Fruit fly (Drosophila melanogaster): ENCODE results near the gene Hex-A.
A peak's percentile ranks its signal among the peaks of the same experiment; 100 is the strongest.

Gene Hex-A

dm6 chrX:9600083-9600817, 14.8 kb downstream of the Hex-A start (continued):
- TF ChIP-seq tll (GFP tag; optimal IDR thresholded peaks at IDR 0.05) (no peak), row (GFP tag; IDR thresholded peaks at IDR 0.05) (peak; percentile 80)

dm6 chrX:9600818-9601732, 15.6 kb downstream of the Hex-A start, which contains the start of gene Gga:
Gga (plus strand) TSS chrX:9601030.
- TF ChIP-seq CoRest (tag; optimal IDR thresholded peaks at IDR 0.05): peak; percentile 7
- TF ChIP-seq CG16779 (GFP tag; IDR thresholded peaks at IDR 0.05): no peak
- peak; percentile 19 for TF ChIP-seq sd (tag; optimal IDR thresholded peaks at IDR 0.05)
- no peak for TF ChIP-seq Stat92E (GFP tag; optimal IDR thresholded peaks at IDR 0.05)
- peak; percentile 59 for TF ChIP-seq Lhr (GFP tag; optimal IDR thresholded peaks at IDR 0.05)
- TF ChIP-seq CG8765 (GFP tag; IDR thresholded peaks at IDR 0.05): no peak
- TF ChIP-seq CG12391 (tag; optimal IDR thresholded peaks at IDR 0.05): no peak
- TF ChIP-seq slou (GFP tag; optimal IDR thresholded peaks at IDR 0.05): no peak
- no peak for TF ChIP-seq Lpt (GFP tag; optimal IDR thresholded peaks at IDR 0.05)
- TF ChIP-seq nmo (GFP tag; optimal IDR thresholded peaks at IDR 0.05): no peak
- no peak for TF ChIP-seq CG15479 (GFP tag; optimal IDR thresholded peaks at IDR 0.05)
- no peak for TF ChIP-seq CG9215 (GFP tag; IDR thresholded peaks at IDR 0.05)
- no peak for TF ChIP-seq CG14710 (tag; optimal IDR thresholded peaks at IDR 0.05)
- no peak for TF ChIP-seq ase (GFP tag; IDR thresholded peaks at IDR 0.05)
- no peak for TF ChIP-seq CG3838 (GFP tag; optimal IDR thresholded peaks at IDR 0.05)
- TF ChIP-seq HLH4C (GFP tag; IDR thresholded peaks at IDR 0.05; ENCODE audit: partially characterized antibody): peak; percentile 84
- TF ChIP-seq Dp (GFP tag; optimal IDR thresholded peaks at IDR 0.05): peak; percentile 68
- TF ChIP-seq zen2 (GFP tag; IDR thresholded peaks at IDR 0.05; ENCODE audit: partially characterized antibody): peak; percentile 86
- no peak for TF ChIP-seq CG18599 (GFP tag; optimal IDR thresholded peaks at IDR 0.05)
- no peak for TF ChIP-seq Doc2 (GFP tag; IDR thresholded peaks at IDR 0.05)
- no peak for TF ChIP-seq prd (optimal IDR thresholded peaks at IDR 0.05)
- TF ChIP-seq prd (GFP tag; IDR thresholded peaks at IDR 0.05): no peak
- TF ChIP-seq da (GFP tag; optimal IDR thresholded peaks at IDR 0.05): no peak
- TF ChIP-seq Dbx (GFP tag; IDR thresholded peaks at IDR 0.05): no peak
- TF ChIP-seq CkIIα-i1 (GFP tag; IDR thresholded peaks at IDR 0.05): no peak
- no peak for TF ChIP-seq H15 (GFP tag; IDR thresholded peaks at IDR 0.05)
- TF ChIP-seq al (GFP tag; IDR thresholded peaks at IDR 0.05): no peak
- TF ChIP-seq Ptx1 (GFP tag; IDR thresholded peaks at IDR 0.05): no peak
- TF ChIP-seq CG15073 (GFP tag; optimal IDR thresholded peaks at IDR 0.05): no peak
- no peak for TF ChIP-seq CG32772 (GFP tag; IDR thresholded peaks at IDR 0.05)
- TF ChIP-seq CG14965 (GFP tag; optimal IDR thresholded peaks at IDR 0.05; ENCODE audit: borderline replicate concordance): no peak
- no peak for TF ChIP-seq Hand (GFP tag; optimal IDR thresholded peaks at IDR 0.05)
- TF ChIP-seq bbx (GFP tag; IDR thresholded peaks at IDR 0.05; ENCODE audit: partially characterized antibody): peak; percentile 94
- TF ChIP-seq CG6813 (GFP tag; optimal IDR thresholded peaks at IDR 0.05): no peak
- TF ChIP-seq CG6654 (GFP tag; optimal IDR thresholded peaks at IDR 0.05): no peak
- peak; percentile 93 for TF ChIP-seq Bgb (GFP tag; IDR thresholded peaks at IDR 0.05; ENCODE audit: partially characterized antibody)
- peak; percentile 54; the same call in 1 of the 3 replicates for TF ChIP-seq CG34422 (GFP tag; IDR thresholded peaks at IDR 0.05)
- TF ChIP-seq abd-A (tag; optimal IDR thresholded peaks at IDR 0.05): peak; percentile 90
- peak; percentile 92 for TF ChIP-seq unc-4 (GFP tag; IDR thresholded peaks at IDR 0.05; ENCODE audit: partially characterized antibody)
- TF ChIP-seq E2f2 (GFP tag; IDR thresholded peaks at IDR 0.05): peak; percentile 69
- TF ChIP-seq B-H2 (GFP tag; optimal IDR thresholded peaks at IDR 0.05): peak; percentile 66
- TF ChIP-seq ab (GFP tag; optimal IDR thresholded peaks at IDR 0.05): no peak
- TF ChIP-seq exex (tag; optimal IDR thresholded peaks at IDR 0.05): peak; percentile 57

Measured in whole organism, embryonic.